Fruit fly (Drosophila melanogaster): ENCODE results near the gene CG14829.
A peak's percentile ranks its signal among the peaks of the same experiment; 100 is the strongest.

Gene CG14829

dm6 chr3L:7241217-7241859 is 3.4 kb upstream of the CG14829 start, which contains the start of the genes RpL18 and Neos (continued):
- TF ChIP-seq CG11696 (GFP tag; IDR thresholded peaks at IDR 0.05) (peak; percentile 10), CG3995 (GFP tag; optimal IDR thresholded peaks at IDR 0.05) (peak; percentile 49), CG8388 (GFP tag; optimal IDR thresholded peaks at IDR 0.05) (peak; percentile 63), p53 (GFP tag; optimal IDR thresholded peaks at IDR 0.05) (peak; percentile 62), pum (GFP tag; optimal IDR thresholded peaks at IDR 0.05) (peak; percentile 43), CG3163 (GFP tag; optimal IDR thresholded peaks at IDR 0.05) (peak; percentile 71), CG8290 (GFP tag; optimal IDR thresholded peaks at IDR 0.05) (peak; percentile 56), CG8290 (tag; optimal IDR thresholded peaks at IDR 0.05) (peak; percentile 11 to 86), Atf6 (GFP tag; IDR thresholded peaks at IDR 0.05) (peak; percentile 76)

dm6 chr3L:7234212-7234611 is 3.7 kb downstream of the CG14829 start, which contains the start of gene CG14826:
CG14826 (plus strand) TSS chr3L:7234512.
- no peak for TF ChIP-seq CTCF (GFP tag; optimal IDR thresholded peaks at IDR 0.05)
- TF ChIP-seq Deaf1 (tag; optimal IDR thresholded peaks at IDR 0.05): no peak
- TF ChIP-seq CG16863 (GFP tag; optimal IDR thresholded peaks at IDR 0.05): no peak
- no peak for TF ChIP-seq CG11398 (GFP tag; optimal IDR thresholded peaks at IDR 0.05)
- TF ChIP-seq CG5245 (GFP tag; optimal IDR thresholded peaks at IDR 0.05): no peak
- no peak for TF ChIP-seq nom (GFP tag; optimal IDR thresholded peaks at IDR 0.05)
- TF ChIP-seq CG31365 (tag; optimal IDR thresholded peaks at IDR 0.05): no peak
- no peak for TF ChIP-seq tup (GFP tag; optimal IDR thresholded peaks at IDR 0.05)
- no peak for TF ChIP-seq Atf6 (GFP tag; IDR thresholded peaks at IDR 0.05)
- TF ChIP-seq Vsx1 (GFP tag; optimal IDR thresholded peaks at IDR 0.05): no peak
- no peak for TF ChIP-seq CkIIα-i1 (GFP tag; IDR thresholded peaks at IDR 0.05)
- no peak for TF ChIP-seq CG2129 (GFP tag; IDR thresholded peaks at IDR 0.05; ENCODE audit: partially characterized antibody)
- no peak for TF ChIP-seq CG18764 (GFP tag; optimal IDR thresholded peaks at IDR 0.05)

- TF ChIP-seq Hmr (GFP tag; optimal IDR thresholded peaks at IDR 0.05): no peak
- no peak for TF ChIP-seq CG3407 (GFP tag; optimal IDR thresholded peaks at IDR 0.05)
- no peak for TF ChIP-seq tin (GFP tag; optimal IDR thresholded peaks at IDR 0.05)
- TF ChIP-seq CG5245 (GFP tag; optimal IDR thresholded peaks at IDR 0.05): no peak
- peak; percentile 72 for TF ChIP-seq sens (GFP tag)
- no peak for TF ChIP-seq D (optimal IDR thresholded peaks at IDR 0.05)
- no peak for TF ChIP-seq D (GFP tag; optimal IDR thresholded peaks at IDR 0.05)
- no peak for TF ChIP-seq CG18476 (GFP tag; optimal IDR thresholded peaks at IDR 0.05)
- no peak for TF ChIP-seq CG7963 (GFP tag; IDR thresholded peaks at IDR 0.05; ENCODE audit: partially characterized antibody)
- TF ChIP-seq Atf3 (GFP tag; optimal IDR thresholded peaks at IDR 0.05): no peak
- TF ChIP-seq sr (GFP tag; IDR thresholded peaks at IDR 0.05): no peak
- peak; percentile 30 for TF ChIP-seq Abd-B (GFP tag; optimal IDR thresholded peaks at IDR 0.05)
- no peak for TF ChIP-seq CG12219 (GFP tag; optimal IDR thresholded peaks at IDR 0.05)
- TF ChIP-seq fd102C (GFP tag; optimal IDR thresholded peaks at IDR 0.05): no peak
- no peak for TF ChIP-seq abd-A (tag; optimal IDR thresholded peaks at IDR 0.05)
- TF ChIP-seq CG2712 (tag; optimal IDR thresholded peaks at IDR 0.05): peak; percentile 4
- TF ChIP-seq CG3163 (GFP tag; optimal IDR thresholded peaks at IDR 0.05): no peak
- no peak for TF ChIP-seq Doc2 (GFP tag; IDR thresholded peaks at IDR 0.05)
- no peak for TF ChIP-seq prd (optimal IDR thresholded peaks at IDR 0.05)
- TF ChIP-seq prd (GFP tag; IDR thresholded peaks at IDR 0.05): 0 out of 3 replicates have a peak, but pooled peaks have one; percentile 22
- TF ChIP-seq Asciz (GFP tag; optimal IDR thresholded peaks at IDR 0.05): no peak
- peak; percentile 11 for TF ChIP-seq CG11504 (tag; optimal IDR thresholded peaks at IDR 0.05)
- peak; percentile 41; the same call in 1 of the 2 replicates for TF ChIP-seq Drgx (GFP tag; IDR thresholded peaks at IDR 0.05)
- TF ChIP-seq CG12071 (GFP tag; optimal IDR thresholded peaks at IDR 0.05): no peak
- no peak for TF ChIP-seq ara (GFP tag; IDR thresholded peaks at IDR 0.05)
- no peak for TF ChIP-seq stwl (tag; optimal IDR thresholded peaks at IDR 0.05)
Measured at dm6 chr3L:7191218-7191617, 46.7 kb downstream of the CG14829 start.
